Fruit fly (Drosophila melanogaster) ovary, adult (tissue): ENCODE data around the gene CG9853.

Experiments used
- CG17801 ChIP-seq: fragments of 200-800 bp; optimal IDR thresholded peaks from 2 replicates; lab custom pipeline; 2019; ENCODE audit warnings: missing biosample characterization, mild to moderate bottlenecking, missing genetic modification characterization, moderate library complexity; ENCODE audit not compliant: partially characterized antibody

The CG9853 gene

dm6 chr3R:4403706-4404392 lies 2.0 kb upstream of the CG9853 start:
- no peak for TF ChIP-seq CG17801 (GFP tag; lab: Kevin White, UChicago)

dm6 chr3R:4402884-4403705 lies 1.3 kb upstream of the CG9853 start, which contains the start of gene lost:
Gene lost (plus strand): TSS chr3R:4403076.
- peak; percentile 62 for TF ChIP-seq CG17801 (GFP tag; lab: Kevin White, UChicago)

- no peak for TF ChIP-seq CG17801 (GFP tag; lab: Kevin White, UChicago)
Measured at dm6 chr3R:4400497-4400833, 1.4 kb downstream of the CG9853 start, which contains the start of gene CG14647. Gene CG14647 (plus strand): TSS chr3R:4400510.

dm6 chr3R:4399810-4400496 lies 1.9 kb downstream of the CG9853 start:
- no peak for TF ChIP-seq CG17801 (GFP tag; lab: Kevin White, UChicago)

- no peak for TF ChIP-seq CG17801 (GFP tag; lab: Kevin White, UChicago)
Measured at dm6 chr3R:4397403-4398079, 4.3 kb downstream of the CG9853 start, which contains the start of gene CG9855. Gene CG9855 (minus strand): TSS chr3R:4397875.

dm6 chr3R:4394654-4395581 lies 6.9 kb downstream of the CG9853 start:
- peak; percentile 93 for TF ChIP-seq CG17801 (GFP tag; lab: Kevin White, UChicago)

dm6 chr3R:4394117-4394516 lies 7.7 kb downstream of the CG9853 start, which contains the start of gene CG34112:
Gene CG34112 (minus strand): TSS chr3R:4394259.
- peak; percentile 8 for TF ChIP-seq CG17801 (GFP tag; lab: Kevin White, UChicago)

- TF ChIP-seq CG17801 (GFP tag; lab: Kevin White, UChicago) = no peak
Measured at dm6 chr3R:4390133-4390532, 11.7 kb downstream of the CG9853 start, which contains the start of gene CG14646. Gene CG14646 (plus strand): TSS chr3R:4390366.

dm6 chr3R:4387490-4387889 lies 14.3 kb downstream of the CG9853 start, which contains the start of gene tub:
Gene tub (plus strand): TSS chr3R:4387742.
- TF ChIP-seq CG17801 (GFP tag; lab: Kevin White, UChicago) = peak; percentile 14

dm6 chr3R:4382165-4382564 lies 19.7 kb downstream of the CG9853 start:
- no peak for TF ChIP-seq CG17801 (GFP tag; lab: Kevin White, UChicago)

dm6 chr3R:4381079-4381919 lies 20.5 kb downstream of the CG9853 start, which contains the start of gene Cont:
Gene Cont (plus strand): TSS chr3R:4381306.
- peak; percentile 3 for TF ChIP-seq CG17801 (GFP tag; lab: Kevin White, UChicago)
